Worm (Caenorhabditis elegans) whole organism, mixed stage, embryonic: ENCODE data around the gene unc-17.

Source experiments
- M03D4.4 ChIP-seq: sonication (generic microtip); optimal IDR thresholded peaks from 2 replicates; lab custom pipeline; 2017; ENCODE audit warnings: mild to moderate bottlenecking, missing genetic modification characterization, missing compliant biosample characterization
- bed-3 ChIP-seq: fragments of 200-800 bp; sonication (Bioruptor generic); optimal IDR thresholded peaks from 3 replicates; lab custom pipeline; 2018; ENCODE audit warnings: mild to moderate bottlenecking, missing genetic modification characterization, moderate library complexity, missing compliant biosample characterization
- blmp-1 ChIP-seq: fragments of 150-350 bp; optimal IDR thresholded peaks from 2 replicates; lab custom pipeline; 2014; ENCODE audit warnings: missing biosample characterization, missing genetic modification characterization
- ceh-39 ChIP-seq: fragments of 150-350 bp; optimal IDR thresholded peaks from 2 replicates; lab custom pipeline; 2014; ENCODE audit warnings: missing biosample characterization, missing genetic modification characterization
- ceh-43 ChIP-seq: fragments of 200-800 bp; sonication (Bioruptor generic); optimal IDR thresholded peaks from 2 replicates; lab custom pipeline; 2018; ENCODE audit warnings: mild to moderate bottlenecking, missing genetic modification characterization, moderate library complexity, missing compliant biosample characterization
- ceh-83 ChIP-seq: fragments of 200-800 bp; sonication (Bioruptor generic); optimal IDR thresholded peaks from 2 replicates; lab custom pipeline; 2018; ENCODE audit warnings: mild to moderate bottlenecking, missing genetic modification characterization, missing compliant biosample characterization
- ces-1 ChIP-seq: fragments of 150-350 bp; optimal IDR thresholded peaks from 2 replicates; lab custom pipeline; 2014; ENCODE audit warnings: missing biosample characterization, missing genetic modification reagents, missing genetic modification characterization
- cnd-1 ChIP-seq: fragments of 200-800 bp; sonication (Bioruptor generic); optimal IDR thresholded peaks from 2 replicates; lab custom pipeline; 2018; ENCODE audit warnings: mild to moderate bottlenecking, missing genetic modification characterization, missing compliant biosample characterization
- drap-1 ChIP-seq: fragments of 200-800 bp; sonication (Bioruptor generic); optimal IDR thresholded peaks from 3 replicates; lab custom pipeline; 2018; ENCODE audit warnings: mild to moderate bottlenecking, missing genetic modification characterization, missing compliant biosample characterization
- elt-1 ChIP-seq: sonication (generic microtip); optimal IDR thresholded peaks from 2 replicates; lab custom pipeline; 2017; ENCODE audit warnings: missing genetic modification characterization, mild to moderate bottlenecking, missing compliant biosample characterization, antibody characterized with exemption, moderate library complexity, borderline replicate concordance; ENCODE audit not compliant: insufficient read depth
- elt-3 ChIP-seq: fragments of 150-350 bp; optimal IDR thresholded peaks from 2 replicates; lab custom pipeline; 2014; ENCODE audit warnings: missing biosample characterization, missing genetic modification characterization
- flh-1 ChIP-seq: fragments of 200-800 bp; sonication (Bioruptor generic); optimal IDR thresholded peaks from 2 replicates; lab custom pipeline; 2018; ENCODE audit warnings: mild to moderate bottlenecking, missing genetic modification characterization, moderate library complexity, missing compliant biosample characterization
- hlh-1 ChIP-seq: fragments of 150-350 bp; optimal IDR thresholded peaks from 2 replicates; lab custom pipeline; 2014; ENCODE audit warnings: missing biosample characterization, missing genetic modification reagents, missing genetic modification characterization
- lin-13 ChIP-seq: fragments of 150-350 bp; optimal IDR thresholded peaks from 2 replicates; lab custom pipeline; 2014; ENCODE audit warnings: missing biosample characterization, missing genetic modification characterization
- mab-5 ChIP-seq: fragments of 150-350 bp; optimal IDR thresholded peaks from 2 replicates; lab custom pipeline; 2014; ENCODE audit warnings: missing biosample characterization, missing genetic modification characterization
- mep-1 ChIP-seq: fragments of 150-350 bp; optimal IDR thresholded peaks from 2 replicates; lab custom pipeline; 2017; ENCODE audit warnings: missing biosample characterization, missing genetic modification reagents, missing genetic modification characterization, inconsistent platforms
- mls-2 ChIP-seq: sonication (generic microtip); optimal IDR thresholded peaks from 2 replicates; lab custom pipeline; 2016; ENCODE audit warnings: mild to moderate bottlenecking, missing genetic modification characterization, moderate library complexity, missing compliant biosample characterization
- nhr-12 ChIP-seq: fragments of 150-350 bp; optimal IDR thresholded peaks from 2 replicates; lab custom pipeline; 2014; ENCODE audit warnings: missing biosample characterization, missing genetic modification characterization
- nhr-237 ChIP-seq: fragments of 150-350 bp; optimal IDR thresholded peaks from 2 replicates; lab custom pipeline; 2014; ENCODE audit warnings: missing biosample characterization, missing genetic modification characterization
- nhr-76 ChIP-seq: sonication (generic microtip); optimal IDR thresholded peaks from 2 replicates; lab custom pipeline; 2017; ENCODE audit warnings: missing biosample characterization, missing genetic modification characterization
- sem-2 ChIP-seq: fragments of 200-800 bp; sonication (Bioruptor generic); optimal IDR thresholded peaks from 2 replicates; lab custom pipeline; 2018; ENCODE audit warnings: mild to moderate bottlenecking, missing genetic modification characterization, missing compliant biosample characterization
- snpc-4 ChIP-seq: fragments of 150-350 bp; optimal IDR thresholded peaks from 2 replicates; lab custom pipeline; 2014; ENCODE audit warnings: missing biosample characterization, missing genetic modification characterization
- sptf-1 ChIP-seq: sonication (generic microtip); optimal IDR thresholded peaks from 2 replicates; lab custom pipeline; 2017; ENCODE audit warnings: mild to moderate bottlenecking, missing genetic modification characterization, moderate library complexity, missing compliant biosample characterization
- tbx-8 ChIP-seq: fragments of 200-800 bp; sonication (Bioruptor generic); optimal IDR thresholded peaks from 2 replicates; lab custom pipeline; 2018; ENCODE audit warnings: mild to moderate bottlenecking, missing genetic modification characterization, moderate library complexity, missing compliant biosample characterization
- unc-120 ChIP-seq: sonication (generic microtip); optimal IDR thresholded peaks from 2 replicates; lab custom pipeline; 2017; ENCODE audit warnings: missing genetic modification characterization, missing compliant biosample characterization; ENCODE audit not compliant: poor library complexity, severe bottlenecking
- unc-39 ChIP-seq: fragments of 150-350 bp; optimal IDR thresholded peaks from 2 replicates; lab custom pipeline; 2014; ENCODE audit warnings: missing biosample characterization, missing genetic modification characterization
- unc-62 ChIP-seq: fragments of 150-350 bp; optimal IDR thresholded peaks from 2 replicates; lab custom pipeline; 2014; ENCODE audit warnings: missing biosample characterization, missing genetic modification reagents, missing genetic modification characterization
- zip-8 ChIP-seq: fragments of 150-350 bp; optimal IDR thresholded peaks from 2 replicates; lab custom pipeline; 2014; ENCODE audit warnings: missing biosample characterization, missing genetic modification characterization
- ztf-11 ChIP-seq: fragments of 150-350 bp; optimal IDR thresholded peaks from 2 replicates; lab custom pipeline; 2014; ENCODE audit warnings: missing biosample characterization, missing genetic modification characterization

The unc-17 gene

ce11 chrIV:3661117-3661634 is 36.7 kb upstream of the unc-17 start:
- TF ChIP-seq ztf-11 (tag; lab: Kevin White, UChicago) (no peak), zip-8 (tag; lab: Kevin White, UChicago) (peak; percentile 94)

ce11 chrIV:3659951-3660350 is 35.5 kb upstream of the unc-17 start:
- TF ChIP-seq lin-13 (tag; lab: Kevin White, UChicago) (no peak), elt-3 (tag; lab: Kevin White, UChicago) (no peak), mep-1 (tag; lab: Kevin White, UChicago) (no peak), nhr-237 (no peak), hlh-1 (tag; lab: Kevin White, UChicago) (no peak), nhr-76 (tag; lab: Kevin White, UChicago) (no peak), ces-1 (GFP tag; lab: Kevin White, UChicago) (no peak), elt-1 (tag; lab: Kevin White, UChicago) (no peak), unc-120 (tag; lab: Kevin White, UChicago) (no peak), mab-5 (tag; lab: Kevin White, UChicago) (no peak), snpc-4 (tag; lab: Kevin White, UChicago) (no peak), nhr-12 (tag; lab: Kevin White, UChicago) (no peak), unc-39 (no peak), cnd-1 (tag; lab: Kevin White, UChicago) (no peak), drap-1 (no peak), M03D4.4 (tag; lab: Kevin White, UChicago) (no peak), flh-1 (GFP tag; lab: Kevin White, UChicago) (no peak), ceh-43 (GFP tag; lab: Kevin White, UChicago) (no peak), bed-3 (no peak)

- TF ChIP-seq ceh-83 (no peak), unc-120 (tag; lab: Kevin White, UChicago) (no peak), sptf-1 (tag; lab: Kevin White, UChicago) (no peak), ceh-39 (tag; lab: Kevin White, UChicago) (no peak), hlh-1 (tag; lab: Kevin White, UChicago) (peak; percentile 73), mls-2 (tag; lab: Kevin White, UChicago) (no peak), elt-1 (tag; lab: Kevin White, UChicago) (no peak), ceh-43 (GFP tag; lab: Kevin White, UChicago) (no peak), zip-8 (tag; lab: Kevin White, UChicago) (no peak), tbx-8 (GFP tag; lab: Kevin White, UChicago) (no peak), unc-62 (GFP tag; lab: Kevin White, UChicago) (peak; percentile 45), cnd-1 (tag; lab: Kevin White, UChicago) (no peak), bed-3 (no peak), lin-13 (tag; lab: Kevin White, UChicago) (no peak), flh-1 (GFP tag; lab: Kevin White, UChicago) (no peak), sem-2 (GFP tag; lab: Kevin White, UChicago) (no peak), M03D4.4 (tag; lab: Kevin White, UChicago) (no peak)
Measured at ce11 chrIV:3655896-3656295, 31.4 kb upstream of the unc-17 start.

ce11 chrIV:3654823-3655222 is 30.3 kb upstream of the unc-17 start:
- no peak for TF ChIP-seq bed-3
- peak; percentile 58 for TF ChIP-seq hlh-1 (tag; lab: Kevin White, UChicago)

- TF ChIP-seq ceh-83 (no peak), mep-1 (tag; lab: Kevin White, UChicago) (no peak), unc-120 (tag; lab: Kevin White, UChicago) (peak; percentile 76), blmp-1 (tag; lab: Kevin White, UChicago) (no peak), hlh-1 (tag; lab: Kevin White, UChicago) (peak; percentile 80), unc-62 (GFP tag; lab: Kevin White, UChicago) (peak; percentile 64)
- TF ChIP-seq, all 35 proteins: peak for 3
Measured at ce11 chrIV:3654214-3654613, 29.7 kb upstream of the unc-17 start.
